ENCODE assay signal across 3 worm cellular contexts in the genomic region with DNA sequence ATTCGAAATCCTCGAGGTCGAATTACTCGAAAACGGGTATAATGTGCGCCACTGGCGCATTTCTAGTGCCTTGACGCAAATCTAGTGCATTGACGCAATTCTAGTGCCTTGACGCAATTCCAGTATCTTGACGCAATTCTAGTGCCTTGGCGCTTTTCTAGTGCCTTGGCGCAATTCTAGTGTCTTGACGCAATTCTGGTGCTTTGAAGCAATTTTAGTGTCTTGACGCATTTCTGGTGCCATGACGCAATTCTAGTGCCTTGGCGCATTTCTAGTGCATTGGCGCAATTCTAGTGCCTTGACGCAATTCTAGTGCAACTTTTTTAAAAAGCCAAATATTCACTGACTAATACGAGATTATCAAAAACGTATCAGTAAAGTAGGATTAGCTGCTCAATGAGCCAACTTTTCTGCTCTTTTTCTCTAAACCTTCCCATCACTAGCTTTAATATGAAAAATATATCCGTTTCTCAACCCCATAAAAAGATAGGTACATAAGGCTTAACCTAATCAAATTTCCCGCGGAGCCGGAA.
TF ChIP-seq lines count a peak whose summit lies in the region.

A gene (plus strand): TSS at position 483 of the 533 bp plus-strand sequence.

TF ChIP-seq in whole organism, L1 larva, 84 proteins besides CTCF, POLR2A, EP300 and RAD21:
- TF ChIP-seq tbx-2 (tag; optimal IDR thresholded peaks at IDR 0.05; lab: Kevin White, UChicago) (no peak), tlp-1 (tag; optimal IDR thresholded peaks at IDR 0.05; lab: Kevin White, UChicago) (no peak), egl-13 (tag; optimal IDR thresholded peaks at IDR 0.05; lab: Kevin White, UChicago) (peak; percentile 7), ets-5 (GFP tag; IDR thresholded peaks at IDR 0.05; lab: Robert Waterston, UW) (no peak), fkh-8 (tag; optimal IDR thresholded peaks at IDR 0.05; lab: Kevin White, UChicago) (peak; percentile 63), aha-1 (tag; optimal IDR thresholded peaks at IDR 0.05; lab: Kevin White, UChicago) (no peak), snpc-4 (tag; optimal IDR thresholded peaks at IDR 0.05; lab: Kevin White, UChicago) (no peak), nhr-20 (tag; optimal IDR thresholded peaks at IDR 0.05; lab: Kevin White, UChicago) (no peak), nhr-47 (tag; optimal IDR thresholded peaks at IDR 0.05; lab: Kevin White, UChicago) (peak; percentile 64), fos-1 (tag; optimal IDR thresholded peaks at IDR 0.05; lab: Kevin White, UChicago) (no peak), irx-1 (tag; optimal IDR thresholded peaks at IDR 0.05; lab: Kevin White, UChicago) (no peak), pax-3 (tag; optimal IDR thresholded peaks at IDR 0.05; lab: Kevin White, UChicago) (peak; percentile 54), sox-4 (tag; optimal IDR thresholded peaks at IDR 0.05; lab: Kevin White, UChicago) (peak; percentile 12), dsc-1 (tag; optimal IDR thresholded peaks at IDR 0.05; lab: Kevin White, UChicago) (peak; percentile 80), hlh-17 (GFP tag; optimal IDR thresholded peaks at IDR 0.05; lab: Kevin White, UChicago; ENCODE audit: borderline replicate concordance) (no peak), lin-14 (GFP tag; optimal IDR thresholded peaks at IDR 0.05; lab: Kevin White, UChicago) (no peak)

TF ChIP-seq in whole organism, mixed stage, embryonic, 35 proteins besides CTCF, POLR2A, EP300 and RAD21:
- TF ChIP-seq lsy-2 (tag; optimal IDR thresholded peaks at IDR 0.05; lab: Kevin White, UChicago) (no peak), ces-1 (GFP tag; optimal IDR thresholded peaks at IDR 0.05; lab: Kevin White, UChicago) (peak; percentile 28)

TF ChIP-seq in whole organism, young adult, 124 proteins besides CTCF, POLR2A, EP300 and RAD21:
- no peak for TF ChIP-seq F55B11.4 (tag; optimal IDR thresholded peaks at IDR 0.05; lab: Kevin White, UChicago; ENCODE audit: borderline replicate concordance, insufficient read depth)
- no peak for TF ChIP-seq bed-1 (GFP tag; IDR thresholded peaks at IDR 0.05; lab: Robert Waterston, UW)
- TF ChIP-seq nhr-27 (tag; optimal IDR thresholded peaks at IDR 0.05; lab: Kevin White, UChicago): no peak
- TF ChIP-seq ekl-4 (GFP tag; IDR thresholded peaks at IDR 0.05; lab: Robert Waterston, UW): no peak
- TF ChIP-seq ztf-18 (tag; optimal IDR thresholded peaks at IDR 0.05; lab: Kevin White, UChicago): peak; percentile 54
- no peak for TF ChIP-seq lag-1 (GFP tag; IDR thresholded peaks at IDR 0.05; lab: Robert Waterston, UW)
